Worm (Caenorhabditis elegans): ENCODE measurements around the gene C17H12.6.

The C17H12.6 gene

ce11 chrIV:6839091-6839522 lies 16.8 kb upstream of the C17H12.6 start (continued):
- TF ChIP-seq isw-1 (GFP tag; IDR thresholded peaks at IDR 0.05), result peak; percentile 67
- TF ChIP-seq C04F5.9 (tag; optimal IDR thresholded peaks at IDR 0.05), result no peak
- peak; percentile 88 for TF ChIP-seq rnt-1 (tag; optimal IDR thresholded peaks at IDR 0.05)
- TF ChIP-seq pax-3 (tag; optimal IDR thresholded peaks at IDR 0.05), result peak; percentile 31
- no peak for TF ChIP-seq snpc-4 (tag; optimal IDR thresholded peaks at IDR 0.05)
- peak; percentile 69 for TF ChIP-seq nhr-90 (tag; optimal IDR thresholded peaks at IDR 0.05; ENCODE audit: poor library complexity)
- peak; percentile 36 to 52 (median 45) for TF ChIP-seq dpl-1 (GFP tag; optimal IDR thresholded peaks at IDR 0.05)
- TF ChIP-seq irx-1 (tag; optimal IDR thresholded peaks at IDR 0.05), result peak; percentile 79
- TF ChIP-seq fkh-4 (tag; optimal IDR thresholded peaks at IDR 0.05; ENCODE audit: borderline replicate concordance), result no peak
- TF ChIP-seq nhr-84 (tag; optimal IDR thresholded peaks at IDR 0.05), result no peak
- TF ChIP-seq C34B4.2 (tag; optimal IDR thresholded peaks at IDR 0.05), result no peak
- TF ChIP-seq C16A3.4 (tag; optimal IDR thresholded peaks at IDR 0.05), result no peak
- peak in 1 of 2 experiments; percentile 41 for TF ChIP-seq mdl-1 (tag; optimal IDR thresholded peaks at IDR 0.05)
- TF ChIP-seq skn-1 (tag; optimal IDR thresholded peaks at IDR 0.05), result peak; percentile 60
- peak; percentile 99 for TF ChIP-seq lin-14 (GFP tag; optimal IDR thresholded peaks at IDR 0.05)
- peak; percentile 81 for TF ChIP-seq unc-86 (tag; optimal IDR thresholded peaks at IDR 0.05)
- TF ChIP-seq fkh-10 (GFP tag; optimal IDR thresholded peaks at IDR 0.05), result peak; percentile 94
- no peak for TF ChIP-seq F16B12.6 (tag; optimal IDR thresholded peaks at IDR 0.05)
- TF ChIP-seq tlp-1 (tag; optimal IDR thresholded peaks at IDR 0.05), result no peak
- TF ChIP-seq nhr-71 (tag; optimal IDR thresholded peaks at IDR 0.05), result peak; percentile 96
- peak; percentile 72 to 74 for TF ChIP-seq efl-1 (optimal IDR thresholded peaks at IDR 0.05)
- TF ChIP-seq efl-1 (GFP tag; optimal IDR thresholded peaks at IDR 0.05 in 1 of 2), result peak; percentile 40 to 90
- 0 out of 2 replicates have a peak, but pooled peaks have one; percentile 28 for TF ChIP-seq unc-98 (GFP tag; IDR thresholded peaks at IDR 0.05)
- no peak for TF ChIP-seq sptf-1 (tag; optimal IDR thresholded peaks at IDR 0.05)
- no peak for TF ChIP-seq efl-3 (GFP tag; optimal IDR thresholded peaks at IDR 0.05)
- no peak for TF ChIP-seq grh-1 (GFP tag; IDR thresholded peaks at IDR 0.05)
- peak; percentile 89 for TF ChIP-seq fkh-8 (tag; optimal IDR thresholded peaks at IDR 0.05)
- TF ChIP-seq ceh-88 (GFP tag; IDR thresholded peaks at IDR 0.05), result peak; percentile 56; the same call in 1 of the 2 replicates
- peak; percentile 90 for TF ChIP-seq egl-13 (tag; optimal IDR thresholded peaks at IDR 0.05)
- peak; percentile 18 for TF ChIP-seq sox-4 (tag; optimal IDR thresholded peaks at IDR 0.05)
- peak; percentile 58 to 73 for TF ChIP-seq lin-35 (GFP tag; optimal IDR thresholded peaks at IDR 0.05)
- TF ChIP-seq jun-1 (tag; optimal IDR thresholded peaks at IDR 0.05), result peak; percentile 79
- peak; percentile 92 for TF ChIP-seq elt-2 (tag; optimal IDR thresholded peaks at IDR 0.05)
- TF ChIP-seq unc-30 (tag; optimal IDR thresholded peaks at IDR 0.05), result no peak
- peak; percentile 73 for TF ChIP-seq zag-1 (tag; optimal IDR thresholded peaks at IDR 0.05)
- peak; percentile 74 for TF ChIP-seq xbp-1 (tag; optimal IDR thresholded peaks at IDR 0.05)
- peak; percentile 34 for TF ChIP-seq nhr-237 (tag; optimal IDR thresholded peaks at IDR 0.05)
- peak; percentile 76 for TF ChIP-seq nhr-19 (GFP tag; conservative IDR thresholded peaks at IDR 0.05)

ce11 chrIV:6836769-6837168 lies 14.5 kb upstream of the C17H12.6 start:
- no peak for TF ChIP-seq ceh-88 (GFP tag; IDR thresholded peaks at IDR 0.05)
- no peak for TF ChIP-seq aha-1 (tag; optimal IDR thresholded peaks at IDR 0.05)
- TF ChIP-seq lin-14 (GFP tag; optimal IDR thresholded peaks at IDR 0.05), result peak; percentile 84
- no peak for TF ChIP-seq snpc-4 (tag; optimal IDR thresholded peaks at IDR 0.05)
- no peak for TF ChIP-seq hpl-2 (GFP tag; optimal IDR thresholded peaks at IDR 0.05)
- peak in 1 of 2 experiments; percentile 33 for TF ChIP-seq lsy-2 (tag; optimal IDR thresholded peaks at IDR 0.05)
- no peak for TF ChIP-seq nhr-77 (tag; optimal IDR thresholded peaks at IDR 0.05)
- peak; percentile 35 for TF ChIP-seq dsc-1 (tag; optimal IDR thresholded peaks at IDR 0.05)
- TF ChIP-seq C04F5.9 (tag; optimal IDR thresholded peaks at IDR 0.05), result no peak
- no peak for TF ChIP-seq pag-3 (tag; optimal IDR thresholded peaks at IDR 0.05; ENCODE audit: borderline replicate concordance, insufficient read depth)
- no peak for TF ChIP-seq ceh-82 (tag; optimal IDR thresholded peaks at IDR 0.05)
- TF ChIP-seq rnt-1 (tag; optimal IDR thresholded peaks at IDR 0.05), result peak; percentile 46
- no peak for TF ChIP-seq ets-5 (GFP tag; IDR thresholded peaks at IDR 0.05)
- no peak for TF ChIP-seq snu-23 (GFP tag; optimal IDR thresholded peaks at IDR 0.05)
- TF ChIP-seq aly-2 (tag; optimal IDR thresholded peaks at IDR 0.05), result no peak
- no peak for TF ChIP-seq irx-1 (tag; optimal IDR thresholded peaks at IDR 0.05)
- no peak for TF ChIP-seq fkh-8 (tag; optimal IDR thresholded peaks at IDR 0.05)
- no peak for TF ChIP-seq efl-1 (optimal IDR thresholded peaks at IDR 0.05)
- TF ChIP-seq efl-1 (GFP tag; optimal IDR thresholded peaks at IDR 0.05 in 1 of 2), result peak in 1 of 2 experiments; percentile 76
- TF ChIP-seq nhr-85 (tag), result no peak
- TF ChIP-seq ceh-90 (tag; optimal IDR thresholded peaks at IDR 0.05), result no peak
- TF ChIP-seq lin-39 (tag; optimal IDR thresholded peaks at IDR 0.05), result no peak
- no peak for TF ChIP-seq pax-3 (tag; optimal IDR thresholded peaks at IDR 0.05)
- TF ChIP-seq nhr-12 (tag; optimal IDR thresholded peaks at IDR 0.05), result no peak
- TF ChIP-seq F16B12.6 (tag; optimal IDR thresholded peaks at IDR 0.05), result no peak
- peak; percentile 43 for TF ChIP-seq nhr-71 (tag; optimal IDR thresholded peaks at IDR 0.05)
- TF ChIP-seq nhr-84 (tag; optimal IDR thresholded peaks at IDR 0.05), result no peak
